1 fruit fly cellular context compared by ENCODE assay signal in the genomic region with DNA sequence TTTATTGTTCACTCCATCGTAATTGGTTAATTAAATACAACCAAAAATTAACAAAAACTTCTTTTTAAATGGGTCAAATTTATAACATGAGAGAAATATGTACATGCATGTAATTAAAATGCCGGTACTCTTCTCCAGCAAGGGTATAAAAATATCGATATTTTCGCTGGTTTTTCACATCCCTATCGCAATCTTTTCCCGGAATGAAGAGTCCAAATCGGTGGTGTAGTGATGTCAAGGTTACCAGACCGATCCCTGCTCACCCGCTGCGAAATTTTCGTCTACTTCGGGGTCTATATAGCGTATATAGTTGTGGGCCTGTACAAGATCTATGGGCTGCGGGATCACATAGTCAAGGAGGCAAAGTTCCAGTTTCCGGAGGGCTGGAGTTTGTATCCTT.
TF ChIP-seq lines count a peak whose summit lies in the region.

Gene rasp (plus strand): TSS at position 213 of the 400 bp plus-strand sequence.

TF ChIP-seq in whole organism, embryonic, 481 proteins besides CTCF, POLR2A, EP300 and RAD21 (continued from another document):
- TF ChIP-seq trem (tag; optimal IDR thresholded peaks at IDR 0.05; lab: Kevin White, UChicago) (peak; percentile 11), CG15514 (GFP tag; optimal IDR thresholded peaks at IDR 0.05; lab: Kevin White, UChicago) (peak; percentile 42), CG15479 (GFP tag; optimal IDR thresholded peaks at IDR 0.05; lab: Kevin White, UChicago) (no peak), amos (GFP tag; IDR thresholded peaks at IDR 0.05; lab: Robert Waterston, UW; ENCODE audit: partially characterized antibody) (peak; percentile 48), unc-4 (GFP tag; IDR thresholded peaks at IDR 0.05; lab: Robert Waterston, UW; ENCODE audit: partially characterized antibody) (peak; percentile 45), zen (tag; optimal IDR thresholded peaks at IDR 0.05; lab: Kevin White, UChicago) (peak; percentile 10), Dll (GFP tag; IDR thresholded peaks at IDR 0.05; lab: Robert Waterston, UW; ENCODE audit: partially characterized antibody) (peak; percentile 65; the same call in 3 of the 4 replicates), Scr (GFP tag; IDR thresholded peaks at IDR 0.05; lab: Robert Waterston, UW; ENCODE audit: partially characterized antibody) (peak; percentile 63), Doc3 (GFP tag; IDR thresholded peaks at IDR 0.05; lab: Robert Waterston, UW; ENCODE audit: partially characterized antibody) (0 out of 3 replicates have a peak, but pooled peaks have one; percentile 38), Meics (GFP tag; optimal IDR thresholded peaks at IDR 0.05; lab: Kevin White, UChicago) (no peak), YL-1 (GFP tag; optimal IDR thresholded peaks at IDR 0.05; lab: Kevin White, UChicago) (peak; percentile 34), gcm (GFP tag; optimal IDR thresholded peaks at IDR 0.05; lab: Kevin White, UChicago) (no peak), exex (tag; optimal IDR thresholded peaks at IDR 0.05; lab: Kevin White, UChicago) (no peak), MESR4 (GFP tag; optimal IDR thresholded peaks at IDR 0.05; lab: Kevin White, UChicago) (peak; percentile 48), CG16813 (GFP tag; IDR thresholded peaks at IDR 0.05; lab: Robert Waterston, UW; ENCODE audit: partially characterized antibody) (0 out of 3 replicates have a peak, but pooled peaks have one; percentile 35), nerfin-1 (tag; optimal IDR thresholded peaks at IDR 0.05; lab: Kevin White, UChicago) (peak; percentile 34), CG14441 (GFP tag; IDR thresholded peaks at IDR 0.05; lab: Robert Waterston, UW) (no peak), Dad (GFP tag; optimal IDR thresholded peaks at IDR 0.05; lab: Kevin White, UChicago) (no peak), BEAF-32 (GFP tag; optimal IDR thresholded peaks at IDR 0.05; lab: Kevin White, UChicago) (peak; percentile 63), grau (tag; optimal IDR thresholded peaks at IDR 0.05; lab: Kevin White, UChicago) (no peak), tgo (GFP tag; IDR thresholded peaks at IDR 0.05; lab: Robert Waterston, UW) (no peak), zfh2 (GFP tag; optimal IDR thresholded peaks at IDR 0.05; lab: Kevin White, UChicago) (no peak), Asciz (GFP tag; optimal IDR thresholded peaks at IDR 0.05; lab: Kevin White, UChicago) (no peak), Dref (GFP tag; IDR thresholded peaks at IDR 0.05; lab: Robert Waterston, UW) (peak; percentile 56)
